Worm (Caenorhabditis elegans): ENCODE measurements around the gene F16H6.4.

DNA sequence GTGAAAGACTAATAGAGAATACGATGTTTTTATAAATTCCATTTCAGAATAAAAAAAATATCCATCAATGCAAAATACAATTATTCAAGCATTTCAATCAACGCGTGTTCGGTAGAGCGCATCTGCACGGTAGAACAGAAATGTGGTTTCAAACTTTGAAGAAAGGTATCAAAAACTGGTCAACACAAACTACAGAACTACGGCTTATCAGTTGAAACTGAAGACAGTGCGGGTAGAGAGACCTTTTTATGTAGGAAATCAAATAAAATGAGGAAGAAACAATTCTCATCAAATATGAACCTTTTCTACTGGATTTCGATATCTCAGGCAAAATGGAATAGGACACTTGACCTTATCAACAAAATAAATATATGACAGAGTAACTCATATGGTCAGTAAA, 45.9 kb downstream of the F16H6.4 start:
- TF ChIP-seq aly-2 (tag; optimal IDR thresholded peaks at IDR 0.05) (no peak), unc-62 (GFP tag; optimal IDR thresholded peaks at IDR 0.05) (no peak), ztf-11 (tag; optimal IDR thresholded peaks at IDR 0.05) (no peak), gmeb-1 (tag; optimal IDR thresholded peaks at IDR 0.05) (no peak), lsy-2 (tag; optimal IDR thresholded peaks at IDR 0.05) (no peak), R02D3.7 (tag; optimal IDR thresholded peaks at IDR 0.05) (no peak), nhr-12 (tag; optimal IDR thresholded peaks at IDR 0.05) (no peak), ceh-82 (tag; optimal IDR thresholded peaks at IDR 0.05) (no peak), elt-3 (tag; optimal IDR thresholded peaks at IDR 0.05) (no peak), nhr-10 (tag; optimal IDR thresholded peaks at IDR 0.05) (no peak), mdl-1 (tag; optimal IDR thresholded peaks at IDR 0.05) (no peak)
